Worm (Caenorhabditis elegans): ENCODE measurements around the gene slc-17.2.
"Not testable (repeated sequence)": the region's sequence is repeated elsewhere in the genome, so short reads cannot be mapped to it uniquely, and the experiment has no call there.

Gene slc-17.2

ce11 chrIII:9390007-9390406, at the start of gene slc-17.2:
Gene slc-17.2, minus strand, starts transcription at chrIII:9390107.
- no peak for TF ChIP-seq him-1 (tag; optimal IDR thresholded peaks at IDR 0.05)
- TF ChIP-seq W03F9.2 (tag; optimal IDR thresholded peaks at IDR 0.05): no peak
- no peak for TF ChIP-seq dao-5 (tag; optimal IDR thresholded peaks at IDR 0.05)

- no peak for TF ChIP-seq W03F9.2 (tag; optimal IDR thresholded peaks at IDR 0.05)
- TF ChIP-seq him-1 (tag; optimal IDR thresholded peaks at IDR 0.05): no peak
- no peak for TF ChIP-seq dao-5 (tag; optimal IDR thresholded peaks at IDR 0.05)
Measured at ce11 chrIII:9439399-9439798, 49.5 kb upstream of the slc-17.2 start, which contains the start of gene F54C8.1. Gene F54C8.1, plus strand, starts transcription at chrIII:9439699.

ce11 chrIII:9434999-9435398, 45.1 kb upstream of the slc-17.2 start:
- TF ChIP-seq him-1 (tag; optimal IDR thresholded peaks at IDR 0.05): no peak
- no peak for TF ChIP-seq dao-5 (tag; optimal IDR thresholded peaks at IDR 0.05)
- TF ChIP-seq W03F9.2 (tag; optimal IDR thresholded peaks at IDR 0.05): no peak

ce11 chrIII:9433576-9434107, 43.7 kb upstream of the slc-17.2 start, which contains the start of gene cpar-1:
Gene cpar-1, plus strand, starts transcription at chrIII:9434057.
- TF ChIP-seq dao-5 (tag; optimal IDR thresholded peaks at IDR 0.05) (no peak), him-1 (tag; optimal IDR thresholded peaks at IDR 0.05) (no peak)

- TF ChIP-seq W03F9.2 (tag; optimal IDR thresholded peaks at IDR 0.05) (no peak), him-1 (tag; optimal IDR thresholded peaks at IDR 0.05) (no peak), dao-5 (tag; optimal IDR thresholded peaks at IDR 0.05) (no peak)
Measured at ce11 chrIII:9426301-9426700, 36.4 kb upstream of the slc-17.2 start, which contains the start of gene T26G10.5. Gene T26G10.5, minus strand, starts transcription at chrIII:9426401.

ce11 chrIII:9420231-9420630, 30.3 kb upstream of the slc-17.2 start, which contains the start of gene T26G10.4:
Gene T26G10.4, plus strand, starts transcription at chrIII:9420531.
- not testable (repeated sequence) for TF ChIP-seq him-1, W03F9.2, dao-5 (tag; optimal IDR thresholded peaks at IDR 0.05)

- TF ChIP-seq him-1 (tag; optimal IDR thresholded peaks at IDR 0.05) (no peak), W03F9.2 (tag; optimal IDR thresholded peaks at IDR 0.05) (no peak), dao-5 (tag; optimal IDR thresholded peaks at IDR 0.05) (no peak)
Measured at ce11 chrIII:9413340-9413739, 23.4 kb upstream of the slc-17.2 start, which contains the start of gene T26G10.3. Gene T26G10.3, minus strand, starts transcription at chrIII:9413440.

ce11 chrIII:9406600-9406999, 16.7 kb upstream of the slc-17.2 start, which contains the start of gene T26G10.1:
Gene T26G10.1, minus strand, starts transcription at chrIII:9406641.
- TF ChIP-seq W03F9.2 (tag; optimal IDR thresholded peaks at IDR 0.05) (peak; percentile 44), dao-5 (tag; optimal IDR thresholded peaks at IDR 0.05) (no peak), him-1 (tag; optimal IDR thresholded peaks at IDR 0.05) (no peak)

- TF ChIP-seq him-1 (tag; optimal IDR thresholded peaks at IDR 0.05) (no peak), dao-5 (tag; optimal IDR thresholded peaks at IDR 0.05) (no peak), W03F9.2 (tag; optimal IDR thresholded peaks at IDR 0.05) (no peak)
Measured at ce11 chrIII:9401036-9401435, 11.1 kb upstream of the slc-17.2 start, which contains the start of gene nlp-48. Gene nlp-48, minus strand, starts transcription at chrIII:9401136.

ce11 chrIII:9393114-9393780, 3.3 kb upstream of the slc-17.2 start, which contains the start of the genes gpr-2 and rgr-1:
Gene gpr-2, minus strand, starts transcription at chrIII:9393164.
Gene rgr-1, plus strand, starts transcription at chrIII:9393730.
- TF ChIP-seq W03F9.2 (tag; optimal IDR thresholded peaks at IDR 0.05) (no peak), him-1 (tag; optimal IDR thresholded peaks at IDR 0.05) (no peak), dao-5 (tag; optimal IDR thresholded peaks at IDR 0.05) (no peak)

- TF ChIP-seq him-1 (tag; optimal IDR thresholded peaks at IDR 0.05): no peak
- no peak for TF ChIP-seq dao-5 (tag; optimal IDR thresholded peaks at IDR 0.05)
- TF ChIP-seq W03F9.2 (tag; optimal IDR thresholded peaks at IDR 0.05): no peak
Measured at ce11 chrIII:9390924-9391323, 1.0 kb upstream of the slc-17.2 start.

ce11 chrIII:9385543-9385942, 4.4 kb downstream of the slc-17.2 start, which contains the start of gene C38C10.3:
Gene C38C10.3, minus strand, starts transcription at chrIII:9385643.
- TF ChIP-seq W03F9.2 (tag; optimal IDR thresholded peaks at IDR 0.05) (no peak), him-1 (tag; optimal IDR thresholded peaks at IDR 0.05) (no peak), dao-5 (tag; optimal IDR thresholded peaks at IDR 0.05) (no peak)

- no peak for TF ChIP-seq dao-5 (tag; optimal IDR thresholded peaks at IDR 0.05)
- TF ChIP-seq W03F9.2 (tag; optimal IDR thresholded peaks at IDR 0.05): no peak
- no peak for TF ChIP-seq him-1 (tag; optimal IDR thresholded peaks at IDR 0.05)
Measured at ce11 chrIII:9383496-9383895, 6.4 kb downstream of the slc-17.2 start, which contains the start of gene tkr-1. Gene tkr-1, plus strand, starts transcription at chrIII:9383796.

ce11 chrIII:9376701-9377100, 13.2 kb downstream of the slc-17.2 start:
- TF ChIP-seq him-1 (tag; optimal IDR thresholded peaks at IDR 0.05) (no peak), dao-5 (tag; optimal IDR thresholded peaks at IDR 0.05) (no peak), W03F9.2 (tag; optimal IDR thresholded peaks at IDR 0.05) (no peak)
